Worm (Caenorhabditis elegans): ENCODE results near the gene T04B8.5.

Gene T04B8.5

DNA sequence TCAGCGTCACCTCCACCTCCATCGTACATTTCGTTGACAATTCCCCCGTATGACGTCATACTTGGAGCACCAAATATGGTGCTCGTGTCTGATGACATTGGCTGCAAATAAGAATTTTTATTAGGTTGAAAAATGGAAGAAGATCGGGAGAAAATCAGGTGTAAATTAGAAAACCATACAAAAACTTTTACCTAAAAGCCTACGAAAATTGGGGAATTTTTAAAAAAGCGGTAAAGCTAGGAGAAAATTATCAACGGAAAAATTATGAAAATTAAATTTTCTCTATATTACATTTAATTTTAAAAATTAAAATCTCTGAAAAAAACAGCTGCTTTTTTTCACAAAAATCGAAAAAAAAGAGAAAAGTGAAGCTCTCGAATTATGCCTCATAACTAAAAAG is at the start of gene T04B8.5:
T04B8.5 (minus strand) TSS at position 101 of the 400 bp plus-strand sequence.
- TF ChIP-seq aly-1 (tag; optimal IDR thresholded peaks at IDR 0.05) (no peak), flt-1 (GFP tag; IDR thresholded peaks at IDR 0.05) (no peak), tbx-11 (GFP tag; IDR thresholded peaks at IDR 0.05) (no peak), hnd-1 (tag; optimal IDR thresholded peaks at IDR 0.05) (no peak), pes-1 (GFP tag; IDR thresholded peaks at IDR 0.05) (no peak), tbx-37 (GFP tag; conservative IDR thresholded peaks at IDR 0.05) (no peak), F13C5.2 (tag; optimal IDR thresholded peaks at IDR 0.05) (no peak), ceh-13 (GFP tag; optimal IDR thresholded peaks at IDR 0.05) (no peak), ceh-36 (tag; optimal IDR thresholded peaks at IDR 0.05) (no peak), B0310.2 (tag; optimal IDR thresholded peaks at IDR 0.05) (no peak), ama-1 (optimal IDR thresholded peaks at IDR 0.05) (no peak)

DNA sequence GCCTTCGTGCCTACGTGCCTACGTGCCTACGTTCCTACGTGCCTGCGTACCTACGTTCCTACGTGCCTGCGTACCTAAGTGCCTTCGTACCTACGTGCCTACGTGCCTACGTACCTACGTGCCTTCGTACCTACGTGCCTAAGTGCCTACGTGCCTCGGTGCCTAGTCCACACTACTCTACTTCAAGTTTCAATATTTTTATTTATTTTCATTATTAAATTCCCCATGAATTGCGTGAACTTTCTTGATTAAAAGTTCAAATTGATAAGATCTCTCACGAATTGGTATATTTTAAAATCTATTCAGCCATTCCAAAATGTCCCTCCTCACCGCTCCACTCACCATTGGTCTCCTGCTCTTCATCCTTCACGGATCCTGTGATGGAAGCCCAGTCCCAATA is 49.8 kb upstream of the T04B8.5 start, which contains the start of gene Y39F10C.3:
Y39F10C.3 (plus strand) TSS at position 301 of the 400 bp plus-strand sequence.
- TF ChIP-seq ama-1 (optimal IDR thresholded peaks at IDR 0.05), result no peak
- TF ChIP-seq ets-7 (tag; optimal IDR thresholded peaks at IDR 0.05), result no peak
- no peak for TF ChIP-seq flt-1 (GFP tag; IDR thresholded peaks at IDR 0.05)
- no peak for TF ChIP-seq sea-1 (GFP tag; conservative IDR thresholded peaks at IDR 0.05)
- no peak for TF ChIP-seq B0310.2 (tag; optimal IDR thresholded peaks at IDR 0.05)
- TF ChIP-seq hmbx-1 (tag; optimal IDR thresholded peaks at IDR 0.05), result no peak
- no peak for TF ChIP-seq ceh-36 (tag; optimal IDR thresholded peaks at IDR 0.05)
- no peak for TF ChIP-seq hmg-4 (GFP tag; optimal IDR thresholded peaks at IDR 0.05)
- no peak for TF ChIP-seq tbx-37 (GFP tag; conservative IDR thresholded peaks at IDR 0.05)
- TF ChIP-seq tra-4 (tag; optimal IDR thresholded peaks at IDR 0.05), result no peak
- no peak for TF ChIP-seq ceh-13 (GFP tag; optimal IDR thresholded peaks at IDR 0.05)
- TF ChIP-seq pes-1 (GFP tag; IDR thresholded peaks at IDR 0.05), result no peak
- TF ChIP-seq tbx-11 (GFP tag; IDR thresholded peaks at IDR 0.05), result no peak

DNA sequence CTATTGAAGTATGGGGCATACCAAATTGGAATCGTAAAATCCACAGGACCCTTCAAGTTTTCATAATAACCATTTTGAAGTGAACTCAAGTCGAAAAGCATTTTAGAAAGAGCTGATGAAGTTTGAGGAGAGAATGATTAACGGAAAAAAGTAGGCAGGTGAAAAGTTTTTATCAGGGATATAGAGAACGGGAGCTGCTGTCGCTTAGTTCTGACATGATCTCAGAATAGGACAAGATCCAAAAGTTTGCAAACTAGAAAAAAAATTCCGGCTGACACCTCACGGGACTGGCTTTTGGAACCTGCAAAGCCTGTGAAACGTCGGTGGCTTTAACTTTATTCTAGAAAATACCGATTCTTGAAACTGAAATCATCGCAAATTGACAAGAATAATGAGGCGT is 46.7 kb upstream of the T04B8.5 start, which contains the start of gene sri-46:
sri-46 (minus strand) TSS at position 101 of the 400 bp plus-strand sequence.
- TF ChIP-seq aly-1 (tag; optimal IDR thresholded peaks at IDR 0.05), result no peak
- no peak for TF ChIP-seq hmbx-1 (tag; optimal IDR thresholded peaks at IDR 0.05)
- TF ChIP-seq tbx-11 (GFP tag; IDR thresholded peaks at IDR 0.05), result no peak
- no peak for TF ChIP-seq sea-1 (GFP tag; conservative IDR thresholded peaks at IDR 0.05)
- TF ChIP-seq ama-1 (optimal IDR thresholded peaks at IDR 0.05), result no peak
- no peak for TF ChIP-seq B0310.2 (tag; optimal IDR thresholded peaks at IDR 0.05)
- no peak for TF ChIP-seq tbx-37 (GFP tag; conservative IDR thresholded peaks at IDR 0.05)
- TF ChIP-seq hnd-1 (tag; optimal IDR thresholded peaks at IDR 0.05), result no peak
- no peak for TF ChIP-seq tra-4 (tag; optimal IDR thresholded peaks at IDR 0.05)
- no peak for TF ChIP-seq ets-7 (tag; optimal IDR thresholded peaks at IDR 0.05)
- no peak for TF ChIP-seq F13C5.2 (tag; optimal IDR thresholded peaks at IDR 0.05)
- TF ChIP-seq flt-1 (GFP tag; IDR thresholded peaks at IDR 0.05), result no peak
- TF ChIP-seq ceh-36 (tag; optimal IDR thresholded peaks at IDR 0.05), result no peak
- TF ChIP-seq pes-1 (GFP tag; IDR thresholded peaks at IDR 0.05), result no peak
- TF ChIP-seq ceh-13 (GFP tag; optimal IDR thresholded peaks at IDR 0.05), result no peak
- no peak for TF ChIP-seq hmg-4 (GFP tag; optimal IDR thresholded peaks at IDR 0.05)

DNA sequence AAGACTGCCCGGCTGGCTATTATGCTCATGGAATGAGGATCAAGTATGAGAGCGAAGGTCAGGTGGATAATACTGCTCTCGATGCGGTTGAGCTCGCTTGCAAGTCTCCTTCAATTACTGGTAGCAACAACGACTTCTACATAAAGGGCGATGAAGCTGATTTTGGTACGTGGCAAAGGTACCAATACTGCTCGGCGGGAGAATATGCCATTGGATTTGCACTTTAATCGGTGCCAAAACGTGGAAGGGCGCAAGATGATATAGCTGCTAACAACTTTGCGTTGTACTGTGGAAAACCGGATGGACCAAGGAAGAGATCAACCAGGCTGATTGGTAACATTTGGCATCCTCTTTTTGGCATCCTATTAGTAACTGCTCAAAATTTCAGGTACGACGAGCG is 43.5 kb upstream of the T04B8.5 start:
- TF ChIP-seq pes-1 (GFP tag; IDR thresholded peaks at IDR 0.05) (no peak), B0310.2 (tag; optimal IDR thresholded peaks at IDR 0.05) (no peak), hnd-1 (tag; optimal IDR thresholded peaks at IDR 0.05) (no peak), flt-1 (GFP tag; IDR thresholded peaks at IDR 0.05) (no peak), ceh-13 (GFP tag; optimal IDR thresholded peaks at IDR 0.05) (no peak), ama-1 (optimal IDR thresholded peaks at IDR 0.05) (no peak), tbx-11 (GFP tag; IDR thresholded peaks at IDR 0.05) (no peak), tra-4 (tag; optimal IDR thresholded peaks at IDR 0.05) (no peak), scrt-1 (GFP tag; IDR thresholded peaks at IDR 0.05) (no peak), sea-1 (GFP tag; conservative IDR thresholded peaks at IDR 0.05) (no peak), ceh-36 (tag; optimal IDR thresholded peaks at IDR 0.05) (no peak), ets-7 (tag; optimal IDR thresholded peaks at IDR 0.05) (no peak), tbx-37 (GFP tag; conservative IDR thresholded peaks at IDR 0.05) (no peak), F13C5.2 (tag; optimal IDR thresholded peaks at IDR 0.05) (no peak), hmbx-1 (tag; optimal IDR thresholded peaks at IDR 0.05) (no peak), hmg-4 (GFP tag; optimal IDR thresholded peaks at IDR 0.05) (no peak), aly-1 (tag; optimal IDR thresholded peaks at IDR 0.05) (no peak)

DNA sequence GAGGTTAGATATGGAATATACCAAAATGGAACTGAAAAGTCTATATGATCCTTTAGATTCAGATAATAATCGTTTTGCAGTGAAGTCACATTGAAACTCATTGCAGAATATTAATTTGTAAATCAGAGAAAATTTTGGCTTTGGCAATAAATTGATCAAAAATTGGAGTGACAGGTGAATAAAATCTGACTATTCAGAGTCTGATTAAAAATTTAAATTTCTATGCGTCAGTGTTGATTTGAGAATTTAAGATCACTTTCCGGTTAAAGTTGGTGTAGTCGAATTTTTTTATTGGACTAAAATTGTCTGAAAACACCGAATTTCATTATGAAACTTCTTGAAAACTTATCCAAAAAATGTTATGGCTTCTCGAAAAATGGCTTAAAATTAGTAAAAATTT is 37.4 kb upstream of the T04B8.5 start, which contains the start of gene sri-45:
sri-45 (minus strand) TSS at position 101 of the 400 bp plus-strand sequence.
- no peak for TF ChIP-seq sea-1 (GFP tag; conservative IDR thresholded peaks at IDR 0.05)
- TF ChIP-seq flt-1 (GFP tag; IDR thresholded peaks at IDR 0.05), result no peak
- TF ChIP-seq ceh-36 (tag; optimal IDR thresholded peaks at IDR 0.05), result no peak
- TF ChIP-seq hmg-4 (GFP tag; optimal IDR thresholded peaks at IDR 0.05), result no peak
- no peak for TF ChIP-seq hnd-1 (tag; optimal IDR thresholded peaks at IDR 0.05)
- TF ChIP-seq tbx-37 (GFP tag; conservative IDR thresholded peaks at IDR 0.05), result no peak
- TF ChIP-seq ceh-13 (GFP tag; optimal IDR thresholded peaks at IDR 0.05), result no peak
- no peak for TF ChIP-seq hmbx-1 (tag; optimal IDR thresholded peaks at IDR 0.05)
- no peak for TF ChIP-seq scrt-1 (GFP tag; IDR thresholded peaks at IDR 0.05)
- TF ChIP-seq aly-1 (tag; optimal IDR thresholded peaks at IDR 0.05), result no peak
- TF ChIP-seq pes-1 (GFP tag; IDR thresholded peaks at IDR 0.05), result no peak
- no peak for TF ChIP-seq B0310.2 (tag; optimal IDR thresholded peaks at IDR 0.05)
- no peak for TF ChIP-seq tra-4 (tag; optimal IDR thresholded peaks at IDR 0.05)
- no peak for TF ChIP-seq tbx-11 (GFP tag; IDR thresholded peaks at IDR 0.05)
- no peak for TF ChIP-seq ama-1 (optimal IDR thresholded peaks at IDR 0.05)
- TF ChIP-seq F13C5.2 (tag; optimal IDR thresholded peaks at IDR 0.05), result no peak
- no peak for TF ChIP-seq ets-7 (tag; optimal IDR thresholded peaks at IDR 0.05)

DNA sequence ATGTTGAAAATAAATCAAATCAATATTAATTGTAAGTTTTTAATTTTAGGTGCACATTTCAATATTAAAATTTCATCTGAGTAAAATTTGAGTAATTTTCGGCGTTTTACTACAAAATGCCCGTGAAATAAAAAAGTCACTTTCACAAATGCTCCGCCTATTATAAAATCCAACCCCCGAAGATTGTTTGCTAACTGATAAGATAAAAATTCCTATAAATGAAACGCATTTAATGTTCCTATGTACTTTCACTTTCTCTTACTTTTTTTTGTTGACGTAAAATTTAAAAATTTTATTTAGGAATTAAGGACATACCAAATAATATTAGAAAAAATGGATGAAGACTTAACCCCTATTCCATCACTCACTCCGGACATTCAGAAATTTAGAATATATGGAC is 34.0 kb upstream of the T04B8.5 start, which contains the start of gene sdz-24:
sdz-24 (plus strand) TSS at position 301 of the 400 bp plus-strand sequence.
- no peak for TF ChIP-seq tbx-37 (GFP tag; conservative IDR thresholded peaks at IDR 0.05)
- TF ChIP-seq F13C5.2 (tag; optimal IDR thresholded peaks at IDR 0.05), result no peak
- TF ChIP-seq pes-1 (GFP tag; IDR thresholded peaks at IDR 0.05), result no peak
- no peak for TF ChIP-seq aly-1 (tag; optimal IDR thresholded peaks at IDR 0.05)
- no peak for TF ChIP-seq ceh-36 (tag; optimal IDR thresholded peaks at IDR 0.05)
- TF ChIP-seq ceh-13 (GFP tag; optimal IDR thresholded peaks at IDR 0.05), result no peak
- no peak for TF ChIP-seq flt-1 (GFP tag; IDR thresholded peaks at IDR 0.05)
- TF ChIP-seq hmg-4 (GFP tag; optimal IDR thresholded peaks at IDR 0.05), result no peak
- no peak for TF ChIP-seq tra-4 (tag; optimal IDR thresholded peaks at IDR 0.05)
- TF ChIP-seq scrt-1 (GFP tag; IDR thresholded peaks at IDR 0.05), result no peak
- no peak for TF ChIP-seq tbx-11 (GFP tag; IDR thresholded peaks at IDR 0.05)
- TF ChIP-seq ets-7 (tag; optimal IDR thresholded peaks at IDR 0.05), result no peak
- TF ChIP-seq hnd-1 (tag; optimal IDR thresholded peaks at IDR 0.05), result no peak
- no peak for TF ChIP-seq ama-1 (optimal IDR thresholded peaks at IDR 0.05)
- TF ChIP-seq B0310.2 (tag; optimal IDR thresholded peaks at IDR 0.05), result no peak
- no peak for TF ChIP-seq hmbx-1 (tag; optimal IDR thresholded peaks at IDR 0.05)
- no peak for TF ChIP-seq sea-1 (GFP tag; conservative IDR thresholded peaks at IDR 0.05)
